Worm (Caenorhabditis elegans) whole organism, young adult: Measurements from ENCODE around the gene arrd-17.
A peak's percentile ranks its signal among the peaks of the same experiment; 100 is the strongest.

Experiments used
- B0035.1 ChIP-seq: sonication (generic microtip); optimal IDR thresholded peaks from 2 replicates; lab custom pipeline; 2016; ENCODE audit warnings: missing genetic modification characterization, mild to moderate bottlenecking, missing compliant biosample characterization, missing genotype, missing genetic modification reagents
- D2030.7 ChIP-seq: fragments of 200-800 bp; sonication (Bioruptor generic); IDR thresholded peaks from 2 replicates; pipeline ENCODE4 v1.3.6; 2022; ENCODE audit warnings: missing genetic modification reagents, missing genetic modification characterization, missing compliant biosample characterization
- F57A8.1 ChIP-seq: fragments of 200-800 bp; sonication (Bioruptor generic); optimal IDR thresholded peaks from 2 replicates; lab custom pipeline; 2018; ENCODE audit warnings: mild to moderate bottlenecking, missing genetic modification characterization, moderate library complexity, missing compliant biosample characterization
- Y53G8AR.9 ChIP-seq: fragments of 200-800 bp; sonication (Bioruptor generic); conservative IDR thresholded peaks from 2 replicates; pipeline ENCODE4 v1.3.6; 2022; ENCODE audit warnings: missing genetic modification reagents, missing genetic modification characterization, missing compliant biosample characterization
- aptf-3 ChIP-seq: fragments of 200-800 bp; sonication (Bioruptor generic); IDR thresholded peaks from 2 replicates; pipeline ENCODE4 v1.3.6; 2022; ENCODE audit warnings: missing genetic modification characterization, missing compliant biosample characterization
- atf-7 ChIP-seq: sonication (generic microtip); optimal IDR thresholded peaks from 2 replicates; lab custom pipeline; 2017; ENCODE audit warnings: mild to moderate bottlenecking, missing genetic modification characterization, missing compliant biosample characterization
- attf-3 ChIP-seq: fragments of 200-800 bp; sonication (Bioruptor generic); conservative IDR thresholded peaks from 2 replicates; pipeline ENCODE4 v1.3.6; 2022; ENCODE audit warnings: missing genetic modification reagents, missing genetic modification characterization, missing compliant biosample characterization
- attf-5 ChIP-seq: fragments of 200-800 bp; sonication (Bioruptor generic); optimal IDR thresholded peaks from 2 replicates; lab custom pipeline; 2018; ENCODE audit warnings: mild to moderate bottlenecking, missing genetic modification characterization, missing compliant biosample characterization
- ccch-3 ChIP-seq: fragments of 200-800 bp; sonication (Bioruptor generic); optimal IDR thresholded peaks from 2 replicates; lab custom pipeline; 2018; ENCODE audit warnings: mild to moderate bottlenecking, missing genetic modification characterization, missing compliant biosample characterization
- cebp-2 ChIP-seq: fragments of 200-800 bp; sonication (Bioruptor generic); IDR thresholded peaks from 2 replicates; pipeline ENCODE4 v1.3.6; 2022; ENCODE audit warnings: missing genetic modification characterization, missing compliant biosample characterization
- ceh-79 ChIP-seq: sonication (generic microtip); optimal IDR thresholded peaks from 2 replicates; lab custom pipeline; 2017; ENCODE audit warnings: mild to moderate bottlenecking, missing genetic modification characterization, missing compliant biosample characterization
- ceh-91 ChIP-seq: fragments of 200-800 bp; sonication (Bioruptor generic); IDR thresholded peaks from 2 replicates; pipeline ENCODE4 v1.3.6; 2022; ENCODE audit warnings: missing genetic modification reagents, missing genetic modification characterization, missing compliant biosample characterization
- dox-1 ChIP-seq: fragments of 200-800 bp; sonication (Bioruptor generic); IDR thresholded peaks from 2 replicates; pipeline ENCODE4 v1.3.6; 2022; ENCODE audit warnings: missing genetic modification reagents, missing genetic modification characterization, missing compliant biosample characterization
- egl-18 ChIP-seq: fragments of 200-800 bp; sonication (Bioruptor generic); IDR thresholded peaks from 2 replicates; pipeline ENCODE4 v1.3.6; 2022; ENCODE audit warnings: missing genetic modification reagents, missing genetic modification characterization, missing compliant biosample characterization
- egrh-3 ChIP-seq: fragments of 200-800 bp; sonication (Bioruptor generic); IDR thresholded peaks from 2 replicates; pipeline ENCODE4 v1.3.6; 2022; ENCODE audit warnings: missing genetic modification reagents, missing genetic modification characterization, missing compliant biosample characterization
- ekl-4 ChIP-seq: fragments of 200-800 bp; sonication (Bioruptor generic); IDR thresholded peaks from 2 replicates; pipeline ENCODE4 v1.3.6; 2022; ENCODE audit warnings: missing genetic modification reagents, missing genetic modification characterization, missing compliant biosample characterization
- hsf-1 ChIP-seq: fragments of 200-800 bp; sonication (Bioruptor generic); IDR thresholded peaks from 2 replicates; pipeline ENCODE4 v1.3.6; 2022; ENCODE audit warnings: missing genetic modification reagents, missing genetic modification characterization, missing compliant biosample characterization
- lin-35 ChIP-seq, 3 experiments: fragments of 150-350 bp in 2 of 3; sonication (generic microtip) in 1 of 3; optimal IDR thresholded peaks; 2 replicates each; lab custom pipeline; 2014 to 2018; ENCODE audit warnings: missing biosample characterization in 3 of 3, missing genetic modification characterization in 3 of 3, missing genetic modification reagents in 3 of 3
- madf-8 ChIP-seq: fragments of 200-800 bp; sonication (Bioruptor generic); conservative IDR thresholded peaks from 2 replicates; pipeline ENCODE4 v1.3.6; 2022; ENCODE audit warnings: missing genetic modification reagents, missing genetic modification characterization, missing compliant biosample characterization
- mcd-1 ChIP-seq: fragments of 200-800 bp; sonication (Bioruptor generic); IDR thresholded peaks from 2 replicates; pipeline ENCODE4 v1.3.6; 2022; ENCODE audit warnings: missing genetic modification reagents, missing genetic modification characterization, missing compliant biosample characterization
- mxl-1 ChIP-seq: sonication (generic microtip); optimal IDR thresholded peaks from 2 replicates; lab custom pipeline; 2016; ENCODE audit warnings: missing genetic modification characterization, missing compliant biosample characterization
- nfya-1 ChIP-seq: sonication (generic microtip); optimal IDR thresholded peaks from 2 replicates; lab custom pipeline; 2017; ENCODE audit warnings: antibody characterized with exemption, missing compliant biosample characterization, missing genetic modification characterization, borderline replicate concordance; ENCODE audit not compliant: insufficient read depth
- pbrm-1 ChIP-seq: fragments of 200-800 bp; sonication (Bioruptor generic); IDR thresholded peaks from 2 replicates; pipeline ENCODE4 v1.3.6; 2022; ENCODE audit warnings: missing genetic modification reagents, missing genetic modification characterization, missing compliant biosample characterization
- rec-8 ChIP-seq, 2 experiments: sonication (generic microtip); optimal IDR thresholded peaks; 2 replicates each; lab custom pipeline; 2016; ENCODE audit warnings: mild to moderate bottlenecking in 2 of 2, missing genetic modification characterization in 2 of 2, missing genetic modification reagents in 2 of 2, missing genotype in 2 of 2, missing biosample characterization in 1 of 2, missing compliant biosample characterization in 1 of 2, moderate library complexity in 1 of 2
- sdz-38 ChIP-seq: sonication (generic microtip); optimal IDR thresholded peaks from 2 replicates; lab custom pipeline; 2016; ENCODE audit warnings: missing genotype, missing genetic modification characterization, missing compliant biosample characterization
- sea-2 ChIP-seq: fragments of 200-800 bp; sonication (Bioruptor generic); IDR thresholded peaks from 2 replicates; pipeline ENCODE4 v1.3.6; 2022; ENCODE audit warnings: missing genetic modification characterization, missing compliant biosample characterization
- snpc-1.1 ChIP-seq: sonication (generic microtip); optimal IDR thresholded peaks from 2 replicates; lab custom pipeline; 2017; ENCODE audit warnings: missing genetic modification characterization, mild to moderate bottlenecking, missing compliant biosample characterization, antibody characterized with exemption, moderate library complexity, missing genotype, missing genetic modification reagents; ENCODE audit not compliant: insufficient read depth
- snpc-1.3 ChIP-seq: sonication (generic microtip); optimal IDR thresholded peaks from 2 replicates; lab custom pipeline; 2017; ENCODE audit warnings: missing genetic modification characterization, mild to moderate bottlenecking, missing compliant biosample characterization, antibody characterized with exemption, moderate library complexity, missing genotype, missing genetic modification reagents; ENCODE audit not compliant: insufficient read depth
- snpc-4 ChIP-seq, 5 experiments: fragments of 150-350 bp in 1 of 5; sonication (generic microtip) in 4 of 5; optimal IDR thresholded peaks; 2 replicates each; lab custom pipeline; 2014 to 2018; ENCODE audit warnings: missing genetic modification characterization in 5 of 5, missing biosample characterization in 3 of 5, antibody characterized with exemption in 2 of 5, mild to moderate bottlenecking in 2 of 5, missing compliant biosample characterization in 2 of 5, missing genotype in 2 of 5, moderate library complexity in 2 of 5, missing genetic modification reagents in 1 of 5
- somi-1 ChIP-seq: fragments of 200-800 bp; sonication (Bioruptor generic); optimal IDR thresholded peaks from 2 replicates; lab custom pipeline; 2018; ENCODE audit warnings: mild to moderate bottlenecking, missing genetic modification characterization, missing compliant biosample characterization
- tbx-9 ChIP-seq: sonication (generic microtip); optimal IDR thresholded peaks from 2 replicates; lab custom pipeline; 2016; ENCODE audit warnings: borderline replicate concordance, missing genetic modification characterization, inconsistent platforms, missing compliant biosample characterization
- tlf-1 ChIP-seq: fragments of 200-800 bp; sonication (Bioruptor generic); optimal IDR thresholded peaks from 2 replicates; lab custom pipeline; 2018; ENCODE audit warnings: mild to moderate bottlenecking, missing genetic modification characterization, missing compliant biosample characterization
- zfh-2 ChIP-seq: fragments of 200-800 bp; sonication (Bioruptor generic); conservative IDR thresholded peaks from 2 replicates; pipeline ENCODE4 v1.3.6; 2022; ENCODE audit warnings: missing genetic modification reagents, missing genetic modification characterization, missing compliant biosample characterization
- ztf-22 ChIP-seq: fragments of 200-800 bp; sonication (Bioruptor generic); optimal IDR thresholded peaks from 2 replicates; lab custom pipeline; 2018; ENCODE audit warnings: mild to moderate bottlenecking, missing genetic modification characterization, moderate library complexity, missing compliant biosample characterization
- ztf-26 ChIP-seq: sonication (generic microtip); optimal IDR thresholded peaks from 2 replicates; lab custom pipeline; 2017; ENCODE audit warnings: missing genetic modification characterization, missing compliant biosample characterization
- ztf-28 ChIP-seq: fragments of 200-800 bp; sonication (Bioruptor generic); IDR thresholded peaks from 2 replicates; pipeline ENCODE4 v1.3.6; 2022; ENCODE audit warnings: missing genetic modification reagents, missing genetic modification characterization, missing compliant biosample characterization

The arrd-17 gene

ce11 chrIII:13600254-13600653 lies 30.4 kb downstream of the arrd-17 start:
- TF ChIP-seq B0035.1 (tag; lab: Kevin White, UChicago), result no peak
- no peak for TF ChIP-seq F57A8.1
- TF ChIP-seq snpc-1.1 (tag; lab: Kevin White, UChicago), result peak; percentile 24
- TF ChIP-seq madf-8 (GFP tag; lab: Robert Waterston, UW), result no peak
- TF ChIP-seq ztf-26, result no peak
- TF ChIP-seq dox-1 (GFP tag; lab: Robert Waterston, UW), result no peak
- TF ChIP-seq snpc-1.3 (tag; lab: Kevin White, UChicago), result no peak
- no peak for TF ChIP-seq ceh-79 (tag; lab: Kevin White, UChicago)
- no peak for TF ChIP-seq ceh-91
- no peak for TF ChIP-seq attf-3 (GFP tag; lab: Robert Waterston, UW)
- TF ChIP-seq hsf-1 (GFP tag; lab: Robert Waterston, UW), result no peak
- TF ChIP-seq ekl-4 (GFP tag; lab: Robert Waterston, UW), result no peak
- TF ChIP-seq tbx-9 (tag; lab: Kevin White, UChicago), result no peak
- no peak; the same call in 1 of the 2 replicates for TF ChIP-seq egrh-3 (GFP tag; lab: Robert Waterston, UW)
- TF ChIP-seq pbrm-1 (GFP tag; lab: Robert Waterston, UW), result 0 out of 2 replicates have a peak, but pooled peaks have one; percentile 18
- no peak for TF ChIP-seq ccch-3 (GFP tag; lab: Kevin White, UChicago)
- no peak for TF ChIP-seq sdz-38
- TF ChIP-seq cebp-2 (GFP tag; lab: Robert Waterston, UW), result no peak
- no peak for TF ChIP-seq snpc-4 (GFP tag; optimal IDR thresholded peaks at IDR 0.05; lab: Kevin White, UChicago)
- peak in 2 of 4 experiments; percentile 36 to 84 for TF ChIP-seq snpc-4 (tag; optimal IDR thresholded peaks at IDR 0.05; lab: Kevin White, UChicago)

- TF ChIP-seq ztf-28 (peak; percentile 38; the same call in 1 of the 2 replicates), cebp-2 (GFP tag; lab: Robert Waterston, UW) (0 out of 2 replicates have a peak, but pooled peaks have one; percentile 39), egl-18 (peak; percentile 77; the same call in 1 of the 2 replicates), D2030.7 (0 out of 2 replicates have a peak, but pooled peaks have one; percentile 14)
Observed at ce11 chrIII:13585136-13585535, 45.5 kb downstream of the arrd-17 start.

ce11 chrIII:13581727-13582126 lies 48.9 kb downstream of the arrd-17 start:
- TF ChIP-seq egrh-3 (GFP tag; lab: Robert Waterston, UW) (peak; percentile 18; the same call in 1 of the 2 replicates), tlf-1 (GFP tag; lab: Kevin White, UChicago) (no peak), zfh-2 (GFP tag; lab: Robert Waterston, UW) (peak; percentile 80)

ce11 chrIII:13580538-13580937 lies 50.1 kb downstream of the arrd-17 start, which contains the start of gene T05D4.5:
Gene T05D4.5, plus strand, starts transcription at chrIII:13580838.
- TF ChIP-seq aptf-3 (GFP tag; lab: Robert Waterston, UW), result no peak
- no peak for TF ChIP-seq mcd-1
- TF ChIP-seq attf-5 (GFP tag; lab: Kevin White, UChicago), result no peak
- no peak for TF ChIP-seq nfya-1 (tag; lab: Kevin White, UChicago)
- TF ChIP-seq Y53G8AR.9, result no peak
- no peak for TF ChIP-seq ztf-22
- no peak for TF ChIP-seq rec-8 (tag; optimal IDR thresholded peaks at IDR 0.05; lab: Kevin White, UChicago)
- no peak for TF ChIP-seq madf-8 (GFP tag; lab: Robert Waterston, UW)
- TF ChIP-seq mxl-1, result no peak
- TF ChIP-seq somi-1 (GFP tag; lab: Kevin White, UChicago), result no peak
- TF ChIP-seq lin-35 (GFP tag; optimal IDR thresholded peaks at IDR 0.05; lab: Kevin White, UChicago), result no peak
- no peak for TF ChIP-seq tlf-1 (GFP tag; lab: Kevin White, UChicago)
- TF ChIP-seq F57A8.1, result no peak
- TF ChIP-seq atf-7 (tag; lab: Kevin White, UChicago), result no peak
- TF ChIP-seq sea-2 (GFP tag; lab: Robert Waterston, UW), result no peak
